Worm (Caenorhabditis elegans) whole organism, young adult: ENCODE measurements around the gene gos-28.

Source experiments
- K11D2.4 ChIP-seq: fragments of 200-800 bp; sonication (Bioruptor generic); IDR thresholded peaks from 2 replicates; pipeline ENCODE4 v1.3.6; 2022; ENCODE audit warnings: missing genetic modification reagents, missing genetic modification characterization, missing compliant biosample characterization
- K12H6.12 ChIP-seq: fragments of 200-800 bp; sonication (Bioruptor generic); optimal IDR thresholded peaks from 2 replicates; lab custom pipeline; 2018; ENCODE audit warnings: mild to moderate bottlenecking, missing genetic modification characterization, missing compliant biosample characterization
- Y95B8A.8 ChIP-seq: fragments of 200-800 bp; sonication (Bioruptor generic); IDR thresholded peaks from 2 replicates; pipeline ENCODE4 v1.3.6; 2022; ENCODE audit warnings: missing genetic modification reagents, missing genetic modification characterization, missing compliant biosample characterization
- ama-1 ChIP-seq, 3 experiments: fragments of 150-350 bp in 1 of 3; sonication (generic microtip) in 2 of 3; optimal IDR thresholded peaks; 2 replicates each; lab custom pipeline; 2014 to 2018; ENCODE audit warnings: missing biosample characterization in 2 of 3, missing genetic modification characterization in 2 of 3, missing genetic modification reagents in 2 of 3
- atf-7 ChIP-seq: sonication (generic microtip); optimal IDR thresholded peaks from 2 replicates; lab custom pipeline; 2017; ENCODE audit warnings: mild to moderate bottlenecking, missing genetic modification characterization, missing compliant biosample characterization
- athp-1 ChIP-seq: sonication (generic microtip); optimal IDR thresholded peaks from 2 replicates; lab custom pipeline; 2017; ENCODE audit warnings: mild to moderate bottlenecking, missing genetic modification characterization, missing compliant biosample characterization
- attf-6 ChIP-seq: fragments of 200-800 bp; sonication (Bioruptor generic); IDR thresholded peaks from 2 replicates; pipeline ENCODE4 v1.3.6; 2022; ENCODE audit warnings: missing genetic modification reagents, missing genetic modification characterization, missing compliant biosample characterization
- ceh-100 ChIP-seq: fragments of 200-800 bp; sonication (Bioruptor generic); IDR thresholded peaks from 2 replicates; pipeline ENCODE4 v1.3.6; 2022; ENCODE audit warnings: missing genetic modification reagents, missing genetic modification characterization, missing compliant biosample characterization
- ceh-27 ChIP-seq: fragments of 200-800 bp; sonication (Bioruptor generic); optimal IDR thresholded peaks from 2 replicates; lab custom pipeline; 2018; ENCODE audit warnings: mild to moderate bottlenecking, missing genetic modification characterization, moderate library complexity, missing compliant biosample characterization
- ceh-40 ChIP-seq: fragments of 200-800 bp; sonication (Bioruptor generic); IDR thresholded peaks from 2 replicates; pipeline ENCODE4 v1.3.6; 2022; ENCODE audit warnings: missing genetic modification characterization, missing compliant biosample characterization
- egl-18 ChIP-seq: fragments of 200-800 bp; sonication (Bioruptor generic); IDR thresholded peaks from 2 replicates; pipeline ENCODE4 v1.3.6; 2022; ENCODE audit warnings: missing genetic modification reagents, missing genetic modification characterization, missing compliant biosample characterization
- egrh-3 ChIP-seq: fragments of 200-800 bp; sonication (Bioruptor generic); IDR thresholded peaks from 2 replicates; pipeline ENCODE4 v1.3.6; 2022; ENCODE audit warnings: missing genetic modification reagents, missing genetic modification characterization, missing compliant biosample characterization
- ekl-4 ChIP-seq: fragments of 200-800 bp; sonication (Bioruptor generic); IDR thresholded peaks from 2 replicates; pipeline ENCODE4 v1.3.6; 2022; ENCODE audit warnings: missing genetic modification reagents, missing genetic modification characterization, missing compliant biosample characterization
- hrde-1 ChIP-seq: sonication (generic microtip); optimal IDR thresholded peaks from 2 replicates; lab custom pipeline; 2016; ENCODE audit warnings: missing genetic modification characterization, mild to moderate bottlenecking, missing compliant biosample characterization, moderate library complexity, missing genotype, missing genetic modification reagents, borderline replicate concordance
- let-526 ChIP-seq: fragments of 200-800 bp; sonication (Bioruptor generic); IDR thresholded peaks from 2 replicates; pipeline ENCODE4 v1.3.6; 2022; ENCODE audit warnings: missing genetic modification reagents, missing genetic modification characterization, missing compliant biosample characterization
- lin-26 ChIP-seq: fragments of 200-800 bp; sonication (Bioruptor generic); IDR thresholded peaks from 2 replicates; pipeline ENCODE4 v1.3.6; 2022; ENCODE audit warnings: missing genetic modification reagents, missing genetic modification characterization, missing compliant biosample characterization
- lin-40 ChIP-seq: sonication (generic microtip); optimal IDR thresholded peaks from 2 replicates; lab custom pipeline; 2016; ENCODE audit warnings: missing genetic modification characterization, mild to moderate bottlenecking, missing compliant biosample characterization, missing genotype, missing genetic modification reagents
- lsl-1 ChIP-seq: fragments of 200-800 bp; sonication (Bioruptor generic); optimal IDR thresholded peaks from 2 replicates; lab custom pipeline; 2018; ENCODE audit warnings: mild to moderate bottlenecking, missing genetic modification characterization, moderate library complexity, missing compliant biosample characterization
- lsy-27 ChIP-seq: sonication (generic microtip); optimal IDR thresholded peaks from 2 replicates; lab custom pipeline; 2017; ENCODE audit warnings: missing genetic modification characterization, mild to moderate bottlenecking, missing compliant biosample characterization, antibody characterized with exemption, missing genotype, borderline replicate concordance; ENCODE audit not compliant: insufficient read depth
- madf-3 ChIP-seq: fragments of 200-800 bp; sonication (Bioruptor generic); IDR thresholded peaks from 2 replicates; pipeline ENCODE4 v1.3.6; 2022; ENCODE audit warnings: missing genetic modification reagents, missing genetic modification characterization, missing compliant biosample characterization
- madf-8 ChIP-seq: fragments of 200-800 bp; sonication (Bioruptor generic); conservative IDR thresholded peaks from 2 replicates; pipeline ENCODE4 v1.3.6; 2022; ENCODE audit warnings: missing genetic modification reagents, missing genetic modification characterization, missing compliant biosample characterization
- mel-28 ChIP-seq: sonication (generic microtip); optimal IDR thresholded peaks from 2 replicates; lab custom pipeline; 2016; ENCODE audit warnings: borderline replicate concordance, mild to moderate bottlenecking, missing genetic modification characterization, missing compliant biosample characterization
- mes-4 ChIP-seq: sonication (generic microtip); optimal IDR thresholded peaks from 2 replicates; lab custom pipeline; 2016; ENCODE audit warnings: missing genotype, missing genetic modification characterization, missing compliant biosample characterization
- nfya-2 ChIP-seq: fragments of 200-800 bp; sonication (Bioruptor generic); IDR thresholded peaks from 2 replicates; pipeline ENCODE4 v1.3.6; 2022; ENCODE audit warnings: missing genetic modification reagents, missing genetic modification characterization, missing compliant biosample characterization
- sdz-38 ChIP-seq: sonication (generic microtip); optimal IDR thresholded peaks from 2 replicates; lab custom pipeline; 2016; ENCODE audit warnings: missing genotype, missing genetic modification characterization, missing compliant biosample characterization
- somi-1 ChIP-seq: fragments of 200-800 bp; sonication (Bioruptor generic); optimal IDR thresholded peaks from 2 replicates; lab custom pipeline; 2018; ENCODE audit warnings: mild to moderate bottlenecking, missing genetic modification characterization, missing compliant biosample characterization
- tlf-1 ChIP-seq: fragments of 200-800 bp; sonication (Bioruptor generic); optimal IDR thresholded peaks from 2 replicates; lab custom pipeline; 2018; ENCODE audit warnings: mild to moderate bottlenecking, missing genetic modification characterization, missing compliant biosample characterization
- unc-130 ChIP-seq: sonication (generic microtip); optimal IDR thresholded peaks from 2 replicates; lab custom pipeline; 2016; ENCODE audit warnings: missing genetic modification reagents, missing genetic modification characterization, missing compliant biosample characterization
- unc-62 ChIP-seq: fragments of 150-350 bp; optimal IDR thresholded peaks from 2 replicates; lab custom pipeline; 2014; ENCODE audit warnings: missing biosample characterization, missing genetic modification reagents, missing genetic modification characterization
- ztf-25 ChIP-seq: fragments of 200-800 bp; sonication (Bioruptor generic); IDR thresholded peaks from 2 replicates; pipeline ENCODE4 v1.3.6; 2022; ENCODE audit warnings: missing genetic modification reagents, missing genetic modification characterization, missing compliant biosample characterization
- ztf-26 ChIP-seq: sonication (generic microtip); optimal IDR thresholded peaks from 2 replicates; lab custom pipeline; 2017; ENCODE audit warnings: missing genetic modification characterization, missing compliant biosample characterization
- ztf-3 ChIP-seq: fragments of 200-800 bp; sonication (Bioruptor generic); optimal IDR thresholded peaks from 2 replicates; lab custom pipeline; 2018; ENCODE audit warnings: mild to moderate bottlenecking, missing genetic modification characterization, missing compliant biosample characterization

gos-28 gene

DNA sequence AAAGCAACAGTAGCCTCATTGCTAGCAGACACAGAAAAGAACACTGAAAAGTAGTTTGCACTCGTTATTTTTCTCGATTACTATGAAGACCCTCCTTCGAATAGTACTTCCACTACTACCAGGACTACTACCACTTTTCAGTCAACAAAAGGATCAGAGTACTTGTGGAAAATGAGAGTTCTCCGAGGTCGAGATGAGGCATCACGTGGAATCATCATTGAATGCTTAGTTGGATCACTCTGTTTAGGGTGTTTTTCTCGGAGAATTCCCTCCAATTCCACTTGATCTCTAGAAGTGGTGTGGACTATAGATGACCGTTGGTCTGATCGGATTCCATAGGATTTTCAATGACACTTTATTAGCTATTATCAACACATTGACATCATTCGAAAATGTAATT, 48.2 kb downstream of the gos-28 start:
- TF ChIP-seq ceh-27 (GFP tag; lab: Kevin White, UChicago) (peak; percentile 69), lsl-1 (GFP tag; lab: Kevin White, UChicago) (no peak), ceh-40 (no peak), ceh-100 (GFP tag; lab: Robert Waterston, UW) (no peak), madf-8 (GFP tag; lab: Robert Waterston, UW) (no peak), madf-3 (no peak)

DNA sequence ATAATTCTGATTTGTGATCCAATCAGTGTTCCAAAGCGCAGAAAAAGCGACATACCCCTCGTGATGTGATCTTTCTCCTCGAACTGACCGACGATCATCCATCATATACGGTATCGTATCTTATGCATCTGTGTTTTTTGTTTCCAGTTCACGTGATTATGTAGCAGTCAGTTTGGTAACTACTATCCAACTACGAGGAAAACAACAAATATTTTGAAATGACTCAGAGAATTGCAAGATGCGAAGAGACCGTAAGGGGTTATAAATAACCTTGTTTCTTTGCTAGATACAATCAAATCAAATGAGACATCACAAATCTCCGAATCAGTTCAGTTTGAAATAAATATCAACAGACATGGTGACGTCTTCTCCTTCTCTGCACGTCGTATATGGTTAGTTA, 48.8 kb downstream of the gos-28 start:
- TF ChIP-seq ztf-26 (tag; lab: Kevin White, UChicago): peak; percentile 18
- no peak for TF ChIP-seq tlf-1 (GFP tag; lab: Kevin White, UChicago)
- TF ChIP-seq lin-40 (tag; lab: Kevin White, UChicago): peak; percentile 7
- TF ChIP-seq, all 124 proteins: peak for 2

DNA sequence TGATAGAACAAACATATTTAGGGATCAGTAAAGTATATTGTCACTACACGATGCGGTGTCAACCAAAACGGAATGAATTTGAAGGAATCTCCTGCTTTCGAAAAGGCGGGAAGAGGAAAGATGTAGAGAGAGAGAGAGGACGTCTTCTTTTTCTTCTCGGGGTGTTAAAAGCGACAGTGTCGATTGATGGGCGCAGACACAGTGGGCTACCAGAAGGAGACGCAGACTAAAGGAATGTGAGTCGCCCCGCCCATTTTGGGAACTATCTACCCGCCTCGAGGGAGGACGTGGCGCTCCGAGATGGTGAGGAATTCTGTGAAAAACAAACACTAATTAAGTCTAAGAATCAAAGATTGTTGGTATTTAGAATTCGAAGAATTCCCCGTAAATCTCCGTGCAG, 49.5 kb downstream of the gos-28 start, which contains the start of the genes B0361.14 and B0361.9:
Gene B0361.14, minus strand, starts transcription at position 66 of the 400 bp plus-strand sequence.
Gene B0361.9, minus strand, starts transcription at position 166 of the 400 bp plus-strand sequence.
- TF ChIP-seq ztf-3 (GFP tag; lab: Kevin White, UChicago) (no peak), somi-1 (GFP tag; lab: Kevin White, UChicago) (no peak), lin-26 (no peak), Y95B8A.8 (no peak), mel-28 (no peak), attf-6 (GFP tag; lab: Robert Waterston, UW) (no peak), madf-8 (GFP tag; lab: Robert Waterston, UW) (no peak), hrde-1 (tag; lab: Kevin White, UChicago) (no peak), atf-7 (tag; lab: Kevin White, UChicago) (no peak)
- TF ChIP-seq, all 124 proteins: peak for 0

DNA sequence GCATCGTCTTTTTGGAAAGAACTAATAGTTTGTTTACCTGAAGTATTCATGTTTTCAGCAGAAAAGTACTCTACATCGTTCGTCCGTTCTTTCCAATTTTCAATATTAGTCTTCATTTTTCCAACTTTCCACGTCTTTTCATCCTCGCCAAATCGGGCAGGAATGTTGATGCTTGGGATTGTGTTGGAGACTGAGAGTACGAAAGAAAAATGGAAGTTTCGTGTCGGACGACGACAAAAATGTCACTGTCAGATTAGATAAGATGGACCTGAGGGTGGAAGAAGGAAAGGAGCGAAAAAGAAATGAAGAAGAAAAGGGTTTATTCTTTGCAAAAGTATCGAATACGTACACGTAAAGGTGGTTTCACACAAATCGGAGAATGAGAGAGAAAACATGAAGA, 50.9 kb downstream of the gos-28 start:
- TF ChIP-seq hrde-1 (tag; lab: Kevin White, UChicago) (no peak), lsy-27 (tag; lab: Kevin White, UChicago) (no peak), lsl-1 (GFP tag; lab: Kevin White, UChicago) (no peak), sdz-38 (tag; lab: Kevin White, UChicago) (no peak), egl-18 (GFP tag; lab: Robert Waterston, UW) (no peak), unc-130 (no peak), ekl-4 (GFP tag; lab: Robert Waterston, UW) (no peak), mes-4 (no peak), ztf-25 (no peak), unc-62 (GFP tag; lab: Kevin White, UChicago) (no peak), nfya-2 (GFP tag; lab: Robert Waterston, UW) (no peak), let-526 (GFP tag; lab: Robert Waterston, UW) (no peak), ama-1 (optimal IDR thresholded peaks at IDR 0.05; lab: Kevin White, UChicago) (no peak), ama-1 (GFP tag; optimal IDR thresholded peaks at IDR 0.05; lab: Kevin White, UChicago) (no peak), egrh-3 (no peak), tlf-1 (GFP tag; lab: Kevin White, UChicago) (no peak), atf-7 (tag; lab: Kevin White, UChicago) (no peak), K11D2.4 (GFP tag; lab: Robert Waterston, UW) (no peak), K12H6.12 (tag; lab: Kevin White, UChicago) (no peak), athp-1 (tag; lab: Kevin White, UChicago) (no peak), mel-28 (no peak)
